Worm (Caenorhabditis elegans) whole organism, L2 larva: ENCODE results near the gene ddo-2.

Experiments used
- aly-2 ChIP-seq: fragments of 150-350 bp; optimal IDR thresholded peaks from 2 replicates; lab custom pipeline; 2014; ENCODE audit warnings: missing biosample characterization, missing genetic modification characterization
- ama-1 ChIP-seq: fragments of 150-350 bp; optimal IDR thresholded peaks from 2 replicates; lab custom pipeline; 2018; ENCODE audit warnings: inconsistent platforms
- blmp-1 ChIP-seq: sonication (generic microtip); optimal IDR thresholded peaks from 2 replicates; lab custom pipeline; 2017; ENCODE audit warnings: missing genetic modification characterization, mild to moderate bottlenecking, missing compliant biosample characterization, antibody characterized with exemption, moderate library complexity; ENCODE audit not compliant: insufficient read depth
- dmd-4 ChIP-seq: sonication (generic microtip); optimal IDR thresholded peaks from 2 replicates; lab custom pipeline; 2017; ENCODE audit warnings: missing biosample characterization, missing genetic modification characterization
- lin-11 ChIP-seq: fragments of 150-350 bp; sonication (generic microtip); optimal IDR thresholded peaks from 2 replicates; lab custom pipeline; 2014; ENCODE audit warnings: missing biosample characterization, missing genetic modification characterization, inconsistent platforms, mixed read lengths
- mab-5 ChIP-seq: fragments of 150-350 bp; optimal IDR thresholded peaks from 2 replicates; lab custom pipeline; 2014; ENCODE audit warnings: missing biosample characterization, missing genetic modification characterization
- unc-39 ChIP-seq: fragments of 150-350 bp; optimal IDR thresholded peaks from 2 replicates; lab custom pipeline; 2014; ENCODE audit warnings: missing biosample characterization, missing genetic modification characterization
- zag-1 ChIP-seq: fragments of 150-350 bp; optimal IDR thresholded peaks from 2 replicates; lab custom pipeline; 2014; ENCODE audit warnings: missing biosample characterization, missing genetic modification characterization

- TF ChIP-seq unc-39 (tag; lab: Kevin White, UChicago) (no peak), blmp-1 (no peak), ama-1 (lab: Kevin White, UChicago) (peak; percentile 77), lin-11 (no peak), aly-2 (tag; lab: Kevin White, UChicago) (no peak), zag-1 (tag; lab: Kevin White, UChicago) (no peak), dmd-4 (tag; lab: Kevin White, UChicago) (no peak), mab-5 (tag; lab: Kevin White, UChicago) (no peak)
Observed at ce11 chrV:7414909-7415308, 20.6 kb downstream of the ddo-2 start, which contains the start of gene F18E3.12.
